Fruit fly (Drosophila melanogaster) whole organism, embryonic: ENCODE data around the gene CG18788.

Source experiments
- C15 ChIP-seq: fragments of 200-800 bp; sonication (Bioruptor generic); IDR thresholded peaks from 3 replicates; pipeline ENCODE4 v1.3.6; 2022; ENCODE audit warnings: missing biosample characterization, missing genetic modification characterization
- CG10267 ChIP-seq: fragments of 200-800 bp; sonication (Bioruptor generic); optimal IDR thresholded peaks from 2 replicates; lab custom pipeline; 2018; ENCODE audit warnings: missing biosample characterization, mild to moderate bottlenecking, missing genetic modification characterization, moderate library complexity
- CG10321 ChIP-seq: fragments of 200-800 bp; sonication (Bioruptor generic); IDR thresholded peaks from 2 replicates; pipeline ENCODE4 v1.3.6; 2022; ENCODE audit warnings: missing biosample characterization, missing genetic modification characterization
- CG10462 ChIP-seq: fragments of 200-800 bp; sonication (Bioruptor generic); optimal IDR thresholded peaks from 2 replicates; lab custom pipeline; 2016; ENCODE audit warnings: missing biosample characterization, missing genetic modification characterization
- CG12659 ChIP-seq: fragments of 200-800 bp; sonication (Bioruptor generic); optimal IDR thresholded peaks from 3 replicates; lab custom pipeline; 2017; ENCODE audit warnings: mild to moderate bottlenecking, missing biosample characterization, missing genetic modification reagents, missing genetic modification characterization
- CG17186 ChIP-seq: fragments of 200-800 bp; sonication (Bioruptor generic); optimal IDR thresholded peaks from 3 replicates; lab custom pipeline; 2017; ENCODE audit warnings: missing biosample characterization, missing genetic modification reagents, missing genetic modification characterization
- CG17568 ChIP-seq: fragments of 200-800 bp; sonication (Bioruptor generic); optimal IDR thresholded peaks from 2 replicates; lab custom pipeline; 2018; ENCODE audit warnings: missing biosample characterization, mild to moderate bottlenecking, missing genetic modification characterization, moderate library complexity
- CG17612 ChIP-seq: fragments of 200-800 bp; sonication (Bioruptor generic); IDR thresholded peaks from 2 replicates; pipeline ENCODE4 v1.3.6; 2022; ENCODE audit warnings: missing biosample characterization, missing genetic modification characterization
- CG17829 ChIP-seq: fragments of 200-800 bp; optimal IDR thresholded peaks from 2 replicates; lab custom pipeline; 2019; ENCODE audit warnings: missing biosample characterization, mild to moderate bottlenecking, missing genetic modification characterization, moderate library complexity
- CG33213 ChIP-seq: fragments of 200-800 bp; sonication (Bioruptor generic); optimal IDR thresholded peaks from 3 replicates; lab custom pipeline; 2016; ENCODE audit warnings: missing biosample characterization, missing genetic modification characterization
- CG33557 ChIP-seq: fragments of 200-800 bp; sonication (Bioruptor generic); optimal IDR thresholded peaks from 2 replicates; lab custom pipeline; 2019; ENCODE audit warnings: missing biosample characterization, mild to moderate bottlenecking, missing genetic modification characterization, moderate library complexity
- CG43689 ChIP-seq: fragments of 200-800 bp; sonication (Bioruptor generic); IDR thresholded peaks from 2 replicates; pipeline ENCODE4 v1.3.6; 2022; ENCODE audit warnings: missing biosample characterization, missing genetic modification characterization
- CG4854 ChIP-seq: fragments of 200-800 bp; sonication (Bioruptor generic); optimal IDR thresholded peaks from 2 replicates; lab custom pipeline; 2016; ENCODE audit warnings: missing biosample characterization, missing genetic modification characterization, inconsistent platforms
- CG6765 ChIP-seq: fragments of 200-800 bp; sonication (Bioruptor generic); optimal IDR thresholded peaks from 3 replicates; lab custom pipeline; 2017; ENCODE audit warnings: missing biosample characterization, mild to moderate bottlenecking, missing genetic modification characterization
- CG7556 ChIP-seq: fragments of 200-800 bp; sonication (Bioruptor generic); optimal IDR thresholded peaks from 2 replicates; lab custom pipeline; 2017; ENCODE audit warnings: missing biosample characterization, mild to moderate bottlenecking, missing genetic modification characterization
- CG8089 ChIP-seq: fragments of 200-800 bp; sonication (Bioruptor generic); optimal IDR thresholded peaks from 3 replicates; lab custom pipeline; 2016; ENCODE audit warnings: missing biosample characterization, missing genetic modification characterization
- CG9932 ChIP-seq: fragments of 200-800 bp; sonication (Bioruptor generic); IDR thresholded peaks from 2 replicates; pipeline ENCODE4 v1.3.6; 2022; ENCODE audit warnings: missing biosample characterization, missing genetic modification characterization
- Camta ChIP-seq: fragments of 200-800 bp; sonication (Bioruptor generic); optimal IDR thresholded peaks from 2 replicates; lab custom pipeline; 2016; ENCODE audit warnings: missing biosample characterization, missing genetic modification characterization
- Dbx ChIP-seq: fragments of 200-800 bp; sonication (Bioruptor generic); IDR thresholded peaks from 3 replicates; pipeline ENCODE4 v1.3.6; 2022; ENCODE audit warnings: missing biosample characterization, missing genetic modification characterization
- Dfd ChIP-seq, 2 experiments: fragments of >200 bp; optimal IDR thresholded peaks; 2 replicates each; lab custom pipeline; 2017; ENCODE audit warnings: missing biosample characterization in 2 of 2, missing genetic modification characterization in 2 of 2
- E2f1 ChIP-seq: fragments of 200-800 bp; sonication (Bioruptor generic); IDR thresholded peaks from 2 replicates; pipeline ENCODE4 v1.3.6; 2022; ENCODE audit warnings: missing biosample characterization, missing genetic modification characterization
- Ets97D ChIP-seq: fragments of 200-800 bp; sonication (Bioruptor generic); optimal IDR thresholded peaks from 3 replicates; lab custom pipeline; 2016; ENCODE audit warnings: missing biosample characterization, missing genetic modification characterization
- Fer3 ChIP-seq: fragments of 200-800 bp; sonication (Bioruptor generic); optimal IDR thresholded peaks from 2 replicates; lab custom pipeline; 2018; ENCODE audit warnings: missing biosample characterization, mild to moderate bottlenecking, missing genetic modification characterization, moderate library complexity
- Gug ChIP-seq: fragments of 200-800 bp; sonication (Bioruptor generic); IDR thresholded peaks from 4 replicates; pipeline ENCODE4 v1.3.6; 2022; ENCODE audit warnings: missing biosample characterization, missing genetic modification characterization
- Hand ChIP-seq: fragments of 200-800 bp; sonication (Bioruptor generic); optimal IDR thresholded peaks from 2 replicates; lab custom pipeline; 2017; ENCODE audit warnings: mild to moderate bottlenecking, missing biosample characterization, missing genetic modification reagents, missing genetic modification characterization
- Hr39 ChIP-seq: fragments of >200 bp; optimal IDR thresholded peaks from 2 replicates; lab custom pipeline; 2017
- Hsf ChIP-seq: fragments of 200-800 bp; sonication (Bioruptor generic); optimal IDR thresholded peaks from 3 replicates; lab custom pipeline; 2016; ENCODE audit warnings: missing biosample characterization, missing genetic modification characterization
- Jarid2 ChIP-seq: fragments of 200-800 bp; sonication (Bioruptor generic); optimal IDR thresholded peaks from 3 replicates; lab custom pipeline; 2017; ENCODE audit warnings: mild to moderate bottlenecking, missing biosample characterization, missing genetic modification reagents, missing genetic modification characterization
- Kr ChIP-seq: fragments of 200-800 bp; sonication (Bioruptor generic); optimal IDR thresholded peaks from 2 replicates; lab custom pipeline; 2017; ENCODE audit warnings: missing biosample characterization, mild to moderate bottlenecking, missing genetic modification characterization
- Lim3 ChIP-seq: fragments of 200-800 bp; sonication (Bioruptor generic); IDR thresholded peaks from 2 replicates; pipeline ENCODE4 v1.3.6; 2022; ENCODE audit warnings: missing biosample characterization, missing genetic modification characterization
- MESR4 ChIP-seq: fragments of 200-800 bp; sonication (Bioruptor generic); optimal IDR thresholded peaks from 2 replicates; lab custom pipeline; 2018; ENCODE audit warnings: missing biosample characterization, mild to moderate bottlenecking, missing genetic modification characterization, moderate library complexity
- Myb ChIP-seq: fragments of 200-800 bp; sonication (Bioruptor generic); optimal IDR thresholded peaks from 2 replicates; lab custom pipeline; 2016; ENCODE audit warnings: missing biosample characterization, missing genetic modification characterization
- NC2β ChIP-seq: fragments of 200-800 bp; sonication (Bioruptor generic); optimal IDR thresholded peaks from 2 replicates; lab custom pipeline; 2016; ENCODE audit warnings: missing biosample characterization, missing genetic modification characterization
- Rx ChIP-seq: fragments of 200-800 bp; sonication (Bioruptor generic); IDR thresholded peaks from 2 replicates; pipeline ENCODE4 v1.3.6; 2022; ENCODE audit warnings: missing biosample characterization, missing genetic modification characterization
- Taf1 ChIP-seq: fragments of 200-800 bp; sonication (Bioruptor generic); IDR thresholded peaks from 2 replicates; pipeline ENCODE4 v1.3.6; 2022; ENCODE audit warnings: missing biosample characterization, missing genetic modification characterization
- Usf ChIP-seq: fragments of 200-800 bp; sonication (Bioruptor generic); optimal IDR thresholded peaks from 2 replicates; lab custom pipeline; 2017; ENCODE audit warnings: missing genotype, missing biosample characterization, missing genetic modification characterization
- ase ChIP-seq: fragments of 200-800 bp; sonication (Bioruptor generic); IDR thresholded peaks from 3 replicates; pipeline ENCODE4 v1.3.6; 2022; ENCODE audit warnings: missing biosample characterization, missing genetic modification characterization
- cato ChIP-seq: fragments of 200-800 bp; sonication (Bioruptor generic); optimal IDR thresholded peaks from 2 replicates; lab custom pipeline; 2016; ENCODE audit warnings: missing biosample characterization, missing genetic modification characterization, borderline replicate concordance
- chm ChIP-seq: fragments of 200-800 bp; sonication (Bioruptor generic); IDR thresholded peaks from 2 replicates; pipeline ENCODE4 v1.3.6; 2022; ENCODE audit warnings: missing biosample characterization, missing genetic modification characterization
- dmrt11E ChIP-seq: fragments of 200-800 bp; sonication (Bioruptor generic); optimal IDR thresholded peaks from 3 replicates; lab custom pipeline; 2018; ENCODE audit warnings: missing biosample characterization, mild to moderate bottlenecking, missing genetic modification characterization, moderate library complexity
- dpn ChIP-seq, 2 experiments: fragments of 200-800 bp; sonication (Bioruptor generic); optimal IDR thresholded peaks; 3 replicates each; lab custom pipeline; 2016; ENCODE audit warnings: missing biosample characterization in 2 of 2, missing genetic modification characterization in 2 of 2
- eyg ChIP-seq: fragments of 200-800 bp; sonication (Bioruptor generic); optimal IDR thresholded peaks from 3 replicates; lab custom pipeline; 2016; ENCODE audit warnings: missing biosample characterization, missing genetic modification characterization
- hbn ChIP-seq: fragments of 200-800 bp; sonication (Bioruptor generic); IDR thresholded peaks from 2 replicates; pipeline ENCODE4 v1.3.6; 2022; ENCODE audit warnings: missing biosample characterization, missing genetic modification characterization; ENCODE audit not compliant: partially characterized antibody
- kay ChIP-seq: fragments of 200-800 bp; sonication (Bioruptor generic); optimal IDR thresholded peaks from 2 replicates; lab custom pipeline; 2016; ENCODE audit warnings: missing biosample characterization, missing genetic modification characterization
- oc ChIP-seq: fragments of 200-800 bp; sonication (Bioruptor generic); optimal IDR thresholded peaks from 2 replicates; lab custom pipeline; 2018; ENCODE audit warnings: missing biosample characterization, mild to moderate bottlenecking, missing genetic modification characterization, moderate library complexity
- peb ChIP-seq: fragments of 200-800 bp; sonication (Bioruptor generic); IDR thresholded peaks from 2 replicates; pipeline ENCODE4 v1.3.6; 2022; ENCODE audit warnings: missing biosample characterization, missing genetic modification characterization
- pros ChIP-seq: fragments of 200-800 bp; sonication (Bioruptor generic); optimal IDR thresholded peaks from 3 replicates; lab custom pipeline; 2019; ENCODE audit warnings: missing biosample characterization, mild to moderate bottlenecking, missing genetic modification characterization, moderate library complexity
- pzg ChIP-seq: fragments of 200-800 bp; sonication (Bioruptor generic); optimal IDR thresholded peaks from 3 replicates; lab custom pipeline; 2018; ENCODE audit warnings: missing biosample characterization, mild to moderate bottlenecking, missing genetic modification characterization, moderate library complexity
- ranshi ChIP-seq: fragments of 200-800 bp; sonication (Bioruptor generic); IDR thresholded peaks from 2 replicates; pipeline ENCODE4 v1.3.6; 2022; ENCODE audit warnings: missing biosample characterization, missing genetic modification characterization
- sim ChIP-seq: fragments of 200-800 bp; sonication (Bioruptor generic); IDR thresholded peaks from 2 replicates; pipeline ENCODE4 v1.3.6; 2022; ENCODE audit warnings: missing biosample characterization, missing genetic modification characterization
- sisA ChIP-seq: fragments of 200-800 bp; sonication (Bioruptor generic); IDR thresholded peaks from 2 replicates; pipeline ENCODE4 v1.3.6; 2022; ENCODE audit warnings: missing biosample characterization, missing genetic modification characterization
- sqz ChIP-seq: fragments of 200-800 bp; sonication (Bioruptor generic); optimal IDR thresholded peaks from 3 replicates; lab custom pipeline; 2018; ENCODE audit warnings: missing biosample characterization, mild to moderate bottlenecking, missing genetic modification characterization
- stwl ChIP-seq: fragments of 200-800 bp; sonication (Bioruptor generic); optimal IDR thresholded peaks from 3 replicates; lab custom pipeline; 2018; ENCODE audit warnings: missing biosample characterization, mild to moderate bottlenecking, missing genetic modification characterization, moderate library complexity

The CG18788 gene

dm6 chr2L:12025505-12025904 is 8.5 kb upstream of the CG18788 start (continued):
- TF ChIP-seq CG10267 (tag; lab: Kevin White, UChicago) (no peak), Rx (GFP tag; lab: Robert Waterston, UW) (no peak), eyg (GFP tag; lab: Kevin White, UChicago) (no peak), ranshi (GFP tag; lab: Robert Waterston, UW) (no peak), sisA (GFP tag; lab: Robert Waterston, UW) (no peak), CG10462 (GFP tag; lab: Kevin White, UChicago) (no peak), pzg (GFP tag; lab: Kevin White, UChicago) (no peak), CG43689 (no peak), Kr (GFP tag; lab: Kevin White, UChicago) (no peak), kay (GFP tag; lab: Kevin White, UChicago) (no peak), hbn (no peak), CG33213 (GFP tag; lab: Kevin White, UChicago) (no peak), Myb (no peak), CG9932 (GFP tag; lab: Robert Waterston, UW) (peak; percentile 33; the same call in 1 of the 2 replicates), stwl (no peak), oc (tag; lab: Kevin White, UChicago) (no peak), Jarid2 (GFP tag; lab: Kevin White, UChicago) (no peak), pros (GFP tag; lab: Kevin White, UChicago) (no peak), dmrt11E (tag; lab: Kevin White, UChicago) (no peak), dpn (GFP tag; optimal IDR thresholded peaks at IDR 0.05; lab: Kevin White, UChicago) (no peak), E2f1 (GFP tag; lab: Robert Waterston, UW) (0 out of 2 replicates have a peak, but pooled peaks have one; percentile 9), Usf (no peak), NC2β (no peak), CG17612 (GFP tag; lab: Robert Waterston, UW) (no peak), Hsf (no peak), chm (GFP tag; lab: Robert Waterston, UW) (peak; percentile 33; the same call in 1 of the 2 replicates), CG33557 (no peak), CG7556 (no peak), CG8089 (no peak), CG4854 (no peak), MESR4 (GFP tag; lab: Kevin White, UChicago) (no peak), CG6765 (no peak), Hand (no peak), Camta (GFP tag; lab: Kevin White, UChicago) (no peak), Lim3 (GFP tag; lab: Robert Waterston, UW) (no peak), sim (GFP tag; lab: Robert Waterston, UW) (no peak), CG17568 (GFP tag; lab: Kevin White, UChicago) (no peak), sqz (GFP tag; lab: Kevin White, UChicago) (no peak), Fer3 (no peak), CG10321 (no peak), C15 (GFP tag; lab: Robert Waterston, UW) (no peak), CG17186 (GFP tag; lab: Kevin White, UChicago) (no peak), CG12659 (GFP tag; lab: Kevin White, UChicago) (no peak), Hr39 (lab: Kevin White, UChicago) (no peak), cato (GFP tag; lab: Kevin White, UChicago) (no peak), Ets97D (no peak), Taf1 (GFP tag; lab: Robert Waterston, UW) (no peak), ase (GFP tag; lab: Robert Waterston, UW) (no peak), Gug (no peak), peb (GFP tag; lab: Robert Waterston, UW) (no peak), Dfd (GFP tag; optimal IDR thresholded peaks at IDR 0.05; lab: Kevin White, UChicago) (no peak), Dbx (GFP tag; lab: Robert Waterston, UW) (no peak), CG17829 (tag; lab: Kevin White, UChicago) (no peak)
